Worm (Caenorhabditis elegans): Measurements from ENCODE around the gene Y55F3BR.2.

DNA sequence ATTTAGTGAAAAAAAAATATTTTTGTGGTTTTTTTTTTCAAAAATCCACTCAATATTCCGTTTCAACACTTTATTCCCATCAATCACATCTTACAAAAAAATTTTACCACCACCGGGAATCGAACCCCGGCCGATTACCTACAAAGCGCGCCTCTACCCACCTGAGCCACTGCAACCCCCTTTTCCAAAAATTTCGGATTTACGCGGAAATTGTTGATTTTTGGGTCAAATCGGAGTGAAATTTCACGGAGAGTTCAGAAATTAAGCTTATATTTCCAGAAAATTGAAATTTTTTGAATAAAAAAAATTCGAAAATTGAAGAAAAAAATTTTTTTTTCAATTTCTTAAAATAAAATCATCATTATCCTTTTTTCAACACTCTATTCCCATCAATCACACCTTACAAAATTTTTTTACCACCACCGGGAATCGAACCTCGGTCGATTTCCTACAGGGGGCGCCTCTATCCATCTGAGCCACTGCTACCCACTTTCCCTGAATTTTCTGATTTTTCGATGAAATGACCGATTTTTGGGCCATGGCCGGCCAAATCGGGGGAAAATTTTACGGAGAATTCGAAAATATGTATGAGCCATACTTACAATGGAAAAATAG lies 14.6 kb downstream of the Y55F3BR.2 start:
- no peak for TF ChIP-seq pqm-1 (tag; optimal IDR thresholded peaks at IDR 0.05)
- TF ChIP-seq ama-1 (optimal IDR thresholded peaks at IDR 0.05) = no peak
- TF ChIP-seq eyg-1 (tag; optimal IDR thresholded peaks at IDR 0.05) = no peak
- TF ChIP-seq elt-4 (tag; optimal IDR thresholded peaks at IDR 0.05) = no peak
- TF ChIP-seq ets-4 (tag; optimal IDR thresholded peaks at IDR 0.05) = no peak
- no peak for TF ChIP-seq elt-2 (tag; optimal IDR thresholded peaks at IDR 0.05)
- TF ChIP-seq nhr-11 (tag; optimal IDR thresholded peaks at IDR 0.05) = no peak
- TF ChIP-seq fkh-10 (GFP tag; optimal IDR thresholded peaks at IDR 0.05) = no peak
- no peak for TF ChIP-seq hlh-15 (tag; optimal IDR thresholded peaks at IDR 0.05)
- TF ChIP-seq lin-11 (tag; optimal IDR thresholded peaks at IDR 0.05) = no peak

Measured in whole organism, late embryonic.